Fruit fly (Drosophila melanogaster): ENCODE measurements around the gene Unc-76.

The Unc-76 gene

dm6 chrX:2134226-2134880 lies 53.9 kb downstream of the Unc-76 start (continued):
- TF ChIP-seq CG6254 (GFP tag; optimal IDR thresholded peaks at IDR 0.05) (peak; percentile 66), MESR4 (GFP tag; optimal IDR thresholded peaks at IDR 0.05) (no peak), mld (GFP tag; IDR thresholded peaks at IDR 0.05; ENCODE audit: partially characterized antibody) (no peak), CG3847 (GFP tag; IDR thresholded peaks at IDR 0.05) (0 out of 2 replicates have a peak, but pooled peaks have one; percentile 8), Dad (GFP tag; optimal IDR thresholded peaks at IDR 0.05) (peak; percentile 28), CG7786 (GFP tag; optimal IDR thresholded peaks at IDR 0.05) (peak; percentile 18), Xbp1 (GFP tag; optimal IDR thresholded peaks at IDR 0.05) (peak; percentile 68), peb (GFP tag; IDR thresholded peaks at IDR 0.05) (peak; percentile 48), Ssrp (tag; optimal IDR thresholded peaks at IDR 0.05) (peak; percentile 56), wek (GFP tag; optimal IDR thresholded peaks at IDR 0.05) (peak; percentile 40), CG30431 (GFP tag; optimal IDR thresholded peaks at IDR 0.05) (peak; percentile 60), Neu2 (GFP tag; optimal IDR thresholded peaks at IDR 0.05; ENCODE audit: borderline replicate concordance) (peak; percentile 34), bbx (GFP tag; IDR thresholded peaks at IDR 0.05; ENCODE audit: partially characterized antibody) (no peak), Ada2b (GFP tag; IDR thresholded peaks at IDR 0.05) (peak; percentile 43; the same call in 1 of the 2 replicates), cg (GFP tag; optimal IDR thresholded peaks at IDR 0.05) (no peak), Antp (GFP tag; optimal IDR thresholded peaks at IDR 0.05) (peak; percentile 50), slbo (GFP tag; IDR thresholded peaks at IDR 0.05) (peak; percentile 58), CG18619 (GFP tag; optimal IDR thresholded peaks at IDR 0.05) (peak; percentile 45), ase (GFP tag; IDR thresholded peaks at IDR 0.05) (0 out of 3 replicates have a peak, but pooled peaks have one; percentile 44), oc (tag; optimal IDR thresholded peaks at IDR 0.05) (peak; percentile 6), CG4424 (GFP tag; optimal IDR thresholded peaks at IDR 0.05) (peak; percentile 65), CG11504 (tag; optimal IDR thresholded peaks at IDR 0.05) (peak; percentile 82), CG10462 (GFP tag; optimal IDR thresholded peaks at IDR 0.05) (peak; percentile 32), CG11456 (GFP tag; IDR thresholded peaks at IDR 0.05) (peak; percentile 58; the same call in 1 of the 3 replicates), CG15514 (GFP tag; optimal IDR thresholded peaks at IDR 0.05) (peak; percentile 55), CTCF (GFP tag; optimal IDR thresholded peaks at IDR 0.05) (no peak), CG3407 (GFP tag; optimal IDR thresholded peaks at IDR 0.05) (peak; percentile 28), pho (GFP tag; optimal IDR thresholded peaks at IDR 0.05) (peak; percentile 24), CG2712 (tag; optimal IDR thresholded peaks at IDR 0.05) (peak; percentile 77), tx (GFP tag; optimal IDR thresholded peaks at IDR 0.05) (peak; percentile 42), mirr (GFP tag; optimal IDR thresholded peaks at IDR 0.05) (no peak), Sin3A (optimal IDR thresholded peaks at IDR 0.05) (no peak), Dip2 (GFP tag; IDR thresholded peaks at IDR 0.05) (no peak), YL-1 (GFP tag; optimal IDR thresholded peaks at IDR 0.05) (no peak), Vsx1 (GFP tag; optimal IDR thresholded peaks at IDR 0.05) (peak; percentile 18), scrt (GFP tag; optimal IDR thresholded peaks at IDR 0.05) (peak; percentile 65), sob (GFP tag; IDR thresholded peaks at IDR 0.05) (0 out of 2 replicates have a peak, but pooled peaks have one; percentile 24), CG6683 (GFP tag; optimal IDR thresholded peaks at IDR 0.05) (peak; percentile 14), CG9797 (GFP tag; optimal IDR thresholded peaks at IDR 0.05) (no peak), Atf-2 (GFP tag; optimal IDR thresholded peaks at IDR 0.05) (peak; percentile 54), org-1 (GFP tag; optimal IDR thresholded peaks at IDR 0.05) (peak; percentile 51), pum (GFP tag; optimal IDR thresholded peaks at IDR 0.05) (peak; percentile 62), lilli (GFP tag; optimal IDR thresholded peaks at IDR 0.05) (peak; percentile 61), ken (GFP tag; IDR thresholded peaks at IDR 0.05) (peak; percentile 48; the same call in 2 of the 3 replicates), pita (GFP tag; optimal IDR thresholded peaks at IDR 0.05) (no peak), CG11093 (GFP tag; IDR thresholded peaks at IDR 0.05) (0 out of 3 replicates have a peak, but pooled peaks have one; percentile 21), CG17912 (GFP tag; optimal IDR thresholded peaks at IDR 0.05) (no peak), CG14860 (GFP tag; IDR thresholded peaks at IDR 0.05; ENCODE audit: partially characterized antibody) (no peak), CG42726 (GFP tag; IDR thresholded peaks at IDR 0.05; ENCODE audit: partially characterized antibody) (no peak), emc (GFP tag; optimal IDR thresholded peaks at IDR 0.05) (peak; percentile 11)
